Worm (Caenorhabditis elegans) whole organism, L2 larva: ENCODE results near the gene F46H6.5.
A peak's percentile ranks its signal among the peaks of the same experiment; 100 is the strongest.

ENCODE experiments used
- C34F6.9 ChIP-seq: fragments of 150-350 bp; optimal IDR thresholded peaks from 2 replicates; lab custom pipeline; 2014; ENCODE audit warnings: missing biosample characterization, missing genetic modification characterization
- F13H6.1 ChIP-seq: sonication (generic microtip); optimal IDR thresholded peaks from 2 replicates; lab custom pipeline; 2016; ENCODE audit warnings: missing genetic modification characterization, missing compliant biosample characterization
- R02D3.7 ChIP-seq: fragments of 150-350 bp; optimal IDR thresholded peaks from 2 replicates; lab custom pipeline; 2014; ENCODE audit warnings: missing biosample characterization, missing genetic modification characterization
- Y55F3AM.14 ChIP-seq: fragments of 200-800 bp; sonication (Bioruptor generic); optimal IDR thresholded peaks from 2 replicates; lab custom pipeline; 2018; ENCODE audit warnings: mild to moderate bottlenecking, missing genetic modification characterization, missing compliant biosample characterization
- aly-2 ChIP-seq: fragments of 150-350 bp; optimal IDR thresholded peaks from 2 replicates; lab custom pipeline; 2014; ENCODE audit warnings: missing biosample characterization, missing genetic modification characterization
- ama-1 ChIP-seq: fragments of 150-350 bp; optimal IDR thresholded peaks from 2 replicates; lab custom pipeline; 2018; ENCODE audit warnings: inconsistent platforms
- ceh-16 ChIP-seq: fragments of 150-350 bp; optimal IDR thresholded peaks from 2 replicates; lab custom pipeline; 2014; ENCODE audit warnings: missing biosample characterization, missing genetic modification characterization
- ceh-82 ChIP-seq: fragments of 150-350 bp; optimal IDR thresholded peaks from 2 replicates; lab custom pipeline; 2014; ENCODE audit warnings: missing biosample characterization, missing genetic modification characterization
- crh-2 ChIP-seq: sonication (generic microtip); optimal IDR thresholded peaks from 2 replicates; lab custom pipeline; 2017; ENCODE audit warnings: missing biosample characterization, missing genetic modification characterization
- dmd-4 ChIP-seq: sonication (generic microtip); optimal IDR thresholded peaks from 2 replicates; lab custom pipeline; 2017; ENCODE audit warnings: missing biosample characterization, missing genetic modification characterization
- elt-1 ChIP-seq: fragments of 150-350 bp; optimal IDR thresholded peaks from 2 replicates; lab custom pipeline; 2014; ENCODE audit warnings: missing biosample characterization, missing genetic modification characterization
- fos-1 ChIP-seq: fragments of 150-350 bp; optimal IDR thresholded peaks from 2 replicates; lab custom pipeline; 2014; ENCODE audit warnings: missing biosample characterization, missing genetic modification characterization
- gmeb-1 ChIP-seq: fragments of 150-350 bp; optimal IDR thresholded peaks from 2 replicates; lab custom pipeline; 2014; ENCODE audit warnings: missing biosample characterization, missing genetic modification characterization
- lin-11 ChIP-seq: fragments of 150-350 bp; sonication (generic microtip); optimal IDR thresholded peaks from 2 replicates; lab custom pipeline; 2014; ENCODE audit warnings: missing biosample characterization, missing genetic modification characterization, inconsistent platforms, mixed read lengths
- lin-13 ChIP-seq: fragments of 150-350 bp; optimal IDR thresholded peaks from 2 replicates; lab custom pipeline; 2014; ENCODE audit warnings: missing biosample characterization, missing genetic modification reagents, missing genetic modification characterization
- lin-39 ChIP-seq: fragments of 150-350 bp; optimal IDR thresholded peaks from 2 replicates; lab custom pipeline; 2014; ENCODE audit warnings: missing biosample characterization, missing genetic modification reagents, missing genetic modification characterization
- lsy-2 ChIP-seq, 2 experiments: fragments of 150-350 bp in 1 of 2; sonication (generic microtip) in 1 of 2; optimal IDR thresholded peaks; 2 replicates each; lab custom pipeline; 2014 to 2017; ENCODE audit warnings: missing biosample characterization in 2 of 2, missing genetic modification characterization in 2 of 2
- mab-5 ChIP-seq: fragments of 150-350 bp; optimal IDR thresholded peaks from 2 replicates; lab custom pipeline; 2014; ENCODE audit warnings: missing biosample characterization, missing genetic modification characterization
- mbf-1 ChIP-seq: sonication (generic microtip); optimal IDR thresholded peaks from 2 replicates; lab custom pipeline; 2017; ENCODE audit warnings: missing biosample characterization, missing genetic modification characterization
- mdl-1 ChIP-seq, 2 experiments: fragments of 150-350 bp in 1 of 2; sonication (generic microtip) in 1 of 2; optimal IDR thresholded peaks; 2 replicates each; lab custom pipeline; 2017; ENCODE audit warnings: missing biosample characterization in 2 of 2, missing genetic modification characterization in 2 of 2
- nhr-10 ChIP-seq: sonication (generic microtip); optimal IDR thresholded peaks from 2 replicates; lab custom pipeline; 2017; ENCODE audit warnings: missing biosample characterization, missing genetic modification characterization
- nhr-11 ChIP-seq: fragments of 150-350 bp; optimal IDR thresholded peaks from 2 replicates; lab custom pipeline; 2014; ENCODE audit warnings: missing biosample characterization, missing genetic modification characterization
- nhr-12 ChIP-seq: fragments of 150-350 bp; optimal IDR thresholded peaks from 2 replicates; lab custom pipeline; 2014; ENCODE audit warnings: missing biosample characterization, missing genetic modification characterization
- nhr-129 ChIP-seq: fragments of 150-350 bp; optimal IDR thresholded peaks from 2 replicates; lab custom pipeline; 2014; ENCODE audit warnings: missing biosample characterization, missing genetic modification characterization
- nhr-21 ChIP-seq: fragments of 150-350 bp; optimal IDR thresholded peaks from 2 replicates; lab custom pipeline; 2014; ENCODE audit warnings: missing biosample characterization, missing genetic modification characterization
- nhr-23 ChIP-seq: fragments of 150-350 bp; optimal IDR thresholded peaks from 2 replicates; lab custom pipeline; 2014; ENCODE audit warnings: missing biosample characterization, missing genetic modification reagents, missing genetic modification characterization
- nhr-237 ChIP-seq: fragments of 150-350 bp; optimal IDR thresholded peaks from 2 replicates; lab custom pipeline; 2014; ENCODE audit warnings: missing biosample characterization, missing genetic modification characterization
- nhr-25 ChIP-seq: fragments of 150-350 bp; sonication (generic microtip); optimal IDR thresholded peaks from 3 replicates; lab custom pipeline; 2014; ENCODE audit warnings: missing biosample characterization, missing genetic modification characterization
- nhr-6 ChIP-seq: fragments of 150-350 bp; optimal IDR thresholded peaks from 2 replicates; lab custom pipeline; 2014; ENCODE audit warnings: missing biosample characterization, missing genetic modification characterization
- nhr-77 ChIP-seq: fragments of 150-350 bp; optimal IDR thresholded peaks from 2 replicates; lab custom pipeline; 2014; ENCODE audit warnings: missing biosample characterization, missing genetic modification characterization
- sem-4 ChIP-seq: fragments of 150-350 bp; optimal IDR thresholded peaks from 2 replicates; lab custom pipeline; 2014; ENCODE audit warnings: missing biosample characterization, missing genetic modification reagents, missing genetic modification characterization
- sma-3 ChIP-seq: sonication (generic microtip); optimal IDR thresholded peaks from 2 replicates; lab custom pipeline; 2016; ENCODE audit warnings: missing genetic modification reagents, missing genetic modification characterization, missing compliant biosample characterization
- sma-9 ChIP-seq, 2 experiments: fragments of 150-350 bp in 1 of 2; sonication (generic microtip) in 1 of 2; optimal IDR thresholded peaks; 2 replicates each; lab custom pipeline; 2014 to 2016; ENCODE audit warnings: missing genetic modification characterization in 2 of 2, mild to moderate bottlenecking in 1 of 2, missing biosample characterization in 1 of 2, missing compliant biosample characterization in 1 of 2, missing genetic modification reagents in 1 of 2, moderate library complexity in 1 of 2
- snpc-4 ChIP-seq: fragments of 150-350 bp; optimal IDR thresholded peaks from 2 replicates; lab custom pipeline; 2014; ENCODE audit warnings: missing biosample characterization, missing genetic modification characterization
- unc-55 ChIP-seq: fragments of 150-350 bp; sonication (generic microtip); optimal IDR thresholded peaks from 3 replicates; lab custom pipeline; 2014; ENCODE audit warnings: missing biosample characterization, missing genetic modification reagents, missing genetic modification characterization
- ztf-4 ChIP-seq: fragments of 150-350 bp; optimal IDR thresholded peaks from 2 replicates; lab custom pipeline; 2014; ENCODE audit warnings: missing biosample characterization, missing genetic modification characterization

Gene F46H6.5

DNA sequence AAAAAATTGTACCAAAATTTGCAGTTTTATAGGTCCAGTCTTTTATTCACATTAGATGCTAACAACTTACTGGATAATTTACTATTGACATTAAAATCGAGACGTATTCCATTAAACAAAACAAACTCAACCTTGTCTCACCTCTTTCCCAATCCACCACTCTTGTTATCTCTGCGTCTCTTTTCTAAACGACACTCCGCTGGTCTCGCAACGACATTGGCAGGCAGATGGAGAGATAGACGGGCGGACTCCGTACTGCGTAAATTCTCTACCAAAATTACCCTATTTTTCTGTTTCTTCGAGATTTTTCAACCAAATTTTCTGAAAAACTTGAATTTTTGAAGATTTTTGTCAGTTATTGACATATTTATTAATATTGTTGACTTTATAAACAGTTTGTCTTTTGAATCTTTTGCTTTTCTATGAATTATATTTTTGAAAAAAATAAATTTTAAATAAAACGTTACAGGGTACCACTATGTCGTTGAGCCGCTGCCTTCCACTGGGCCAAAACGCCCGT, 22.7 kb downstream of the F46H6.5 start, which contains the start of gene asb-2 (continued):
- TF ChIP-seq nhr-10 (tag; lab: Kevin White, UChicago) (no peak), mdl-1 (tag; optimal IDR thresholded peaks at IDR 0.05; lab: Kevin White, UChicago) (no peak), ztf-4 (tag; lab: Kevin White, UChicago) (peak; percentile 62)

DNA sequence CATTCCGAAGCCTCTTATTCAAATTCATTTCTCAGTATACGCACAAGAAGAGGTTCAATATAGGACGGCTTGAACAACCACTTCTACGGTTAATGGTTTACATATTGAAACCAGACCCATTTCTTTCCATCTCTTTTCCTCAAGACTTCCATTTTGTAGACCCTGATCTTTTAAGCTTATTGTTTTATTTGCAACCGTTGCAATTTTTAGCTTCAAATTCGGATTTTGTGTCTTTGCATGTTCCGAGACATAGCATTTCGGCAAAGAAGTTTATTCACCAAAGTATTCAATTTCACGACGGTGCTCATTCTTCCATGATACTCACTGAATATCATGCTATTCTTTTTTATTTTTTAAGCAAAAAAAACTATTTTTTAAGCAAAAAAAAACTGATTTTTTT, 25.8 kb downstream of the F46H6.5 start, which contains the start of gene nmur-3:
Gene nmur-3 (plus strand): TSS at position 301 of the 400 bp plus-strand sequence.
- TF ChIP-seq sem-4 (tag; lab: Kevin White, UChicago) (no peak), mbf-1 (tag; lab: Kevin White, UChicago) (no peak), aly-2 (no peak), nhr-237 (no peak), sma-9 (GFP tag; optimal IDR thresholded peaks at IDR 0.05; lab: Kevin White, UChicago) (no peak), sma-9 (tag; optimal IDR thresholded peaks at IDR 0.05; lab: Kevin White, UChicago) (no peak), nhr-11 (tag; lab: Kevin White, UChicago) (no peak), R02D3.7 (tag; lab: Kevin White, UChicago) (no peak), snpc-4 (no peak), fos-1 (tag; lab: Kevin White, UChicago) (no peak), dmd-4 (no peak), nhr-25 (no peak), nhr-6 (tag; lab: Kevin White, UChicago) (no peak), elt-1 (tag; lab: Kevin White, UChicago) (no peak), lsy-2 (tag; optimal IDR thresholded peaks at IDR 0.05; lab: Kevin White, UChicago) (no peak), ceh-82 (tag; lab: Kevin White, UChicago) (no peak)

DNA sequence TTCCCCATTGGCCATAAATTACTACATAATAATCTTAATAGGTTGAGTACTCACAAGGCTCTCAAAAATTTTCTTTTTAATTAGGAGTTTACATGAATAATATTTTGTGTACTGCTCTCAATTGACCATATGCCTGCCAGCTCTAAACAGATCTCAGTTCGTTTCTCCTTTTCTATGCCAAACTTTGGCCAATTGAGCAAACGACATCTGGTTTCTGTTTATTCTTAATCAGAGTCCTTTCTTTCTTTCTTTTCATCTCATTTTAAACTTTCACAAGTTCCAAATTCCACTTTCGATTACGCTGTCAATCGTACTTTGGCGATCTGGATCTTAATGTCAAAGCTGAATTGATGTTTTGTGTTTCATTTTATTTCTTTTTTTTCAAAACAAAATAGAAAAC, 27.6 kb downstream of the F46H6.5 start:
- TF ChIP-seq nhr-6 (tag; lab: Kevin White, UChicago) (no peak), Y55F3AM.14 (no peak), lin-13 (no peak), crh-2 (tag; lab: Kevin White, UChicago) (no peak)
- TF ChIP-seq, all 48 proteins: peak for 0

DNA sequence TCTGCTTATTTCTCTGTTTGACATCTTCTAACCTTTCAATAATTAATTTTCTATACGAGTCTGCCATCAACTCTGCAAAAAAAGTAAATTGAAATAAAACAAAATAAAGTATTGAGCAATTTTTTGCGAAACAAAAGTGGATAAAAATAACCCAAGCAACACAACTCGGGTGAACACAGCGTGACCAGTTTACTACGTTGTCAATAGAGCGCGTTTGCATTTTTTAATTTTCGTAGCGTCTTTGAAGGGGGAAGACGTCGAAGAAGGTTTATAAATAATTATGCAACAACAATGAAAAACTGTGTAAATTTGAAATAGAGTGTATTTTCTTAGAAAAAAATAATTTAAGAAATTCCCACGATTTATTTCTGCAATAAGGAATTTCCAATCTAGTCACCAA, 29.6 kb downstream of the F46H6.5 start, which contains the start of gene atg-16.1:
Gene atg-16.1 (minus strand): TSS at position 76 of the 400 bp plus-strand sequence.
- peak; percentile 14 for TF ChIP-seq gmeb-1 (tag; lab: Kevin White, UChicago)
- peak; percentile 13 for TF ChIP-seq snpc-4
- peak; percentile 60 for TF ChIP-seq nhr-129
- peak; percentile 43 for TF ChIP-seq F13H6.1 (tag; lab: Kevin White, UChicago)
- peak; percentile 24 for TF ChIP-seq sma-3 (GFP tag; lab: Kevin White, UChicago)
- TF ChIP-seq fos-1 (tag; lab: Kevin White, UChicago), result peak; percentile 40
- no peak for TF ChIP-seq nhr-12 (tag; lab: Kevin White, UChicago)
- peak; percentile 79 for TF ChIP-seq C34F6.9
- TF ChIP-seq ama-1 (lab: Kevin White, UChicago), result no peak
- peak; percentile 38 for TF ChIP-seq lin-13
- TF ChIP-seq unc-55, result peak; percentile 65
- TF ChIP-seq crh-2 (tag; lab: Kevin White, UChicago), result peak; percentile 67
- TF ChIP-seq sma-9 (GFP tag; optimal IDR thresholded peaks at IDR 0.05; lab: Kevin White, UChicago), result peak; percentile 44
- no peak for TF ChIP-seq sma-9 (tag; optimal IDR thresholded peaks at IDR 0.05; lab: Kevin White, UChicago)
- peak; percentile 58 for TF ChIP-seq nhr-25
- no peak for TF ChIP-seq lin-39 (tag; lab: Kevin White, UChicago)
- peak; percentile 20 for TF ChIP-seq nhr-21 (tag; lab: Kevin White, UChicago)
- no peak for TF ChIP-seq nhr-11 (tag; lab: Kevin White, UChicago)
- no peak for TF ChIP-seq elt-1 (tag; lab: Kevin White, UChicago)
- TF ChIP-seq lsy-2 (tag; optimal IDR thresholded peaks at IDR 0.05; lab: Kevin White, UChicago), result peak in 1 of 2 experiments; percentile 75

DNA sequence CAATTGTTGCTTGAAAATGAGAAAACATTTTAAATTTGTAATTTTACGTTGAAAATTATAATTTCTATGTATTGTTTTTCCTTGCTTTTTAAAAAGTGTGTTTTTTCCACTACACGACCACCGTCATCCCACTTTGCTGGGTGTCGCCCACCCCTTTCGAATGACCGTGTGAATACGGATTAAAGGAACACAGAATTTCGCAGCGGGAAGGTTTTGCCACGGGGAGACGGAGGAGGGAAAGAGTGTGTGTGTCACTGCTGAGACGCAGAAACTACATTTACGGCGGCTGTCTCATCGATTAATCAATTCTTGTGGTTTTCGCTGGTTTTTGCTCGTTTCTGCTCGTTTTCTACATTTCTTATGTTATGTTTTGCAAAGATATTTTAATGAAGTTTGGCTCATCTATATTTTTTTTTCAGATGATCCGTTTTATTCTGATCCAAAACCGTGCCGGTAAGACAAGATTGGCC, 34.1 kb downstream of the F46H6.5 start, which contains the start of gene aps-2:
Gene aps-2 (plus strand): TSS at position 420 of the 470 bp plus-strand sequence.
- no peak for TF ChIP-seq nhr-11 (tag; lab: Kevin White, UChicago)
- TF ChIP-seq ceh-82 (tag; lab: Kevin White, UChicago), result peak; percentile 18
- TF ChIP-seq lsy-2 (tag; optimal IDR thresholded peaks at IDR 0.05; lab: Kevin White, UChicago), result peak in 1 of 2 experiments; percentile 49
- peak; percentile 1 to 3 for TF ChIP-seq mdl-1 (tag; optimal IDR thresholded peaks at IDR 0.05; lab: Kevin White, UChicago)
- peak; percentile 53 for TF ChIP-seq sma-9 (GFP tag; optimal IDR thresholded peaks at IDR 0.05; lab: Kevin White, UChicago)
- TF ChIP-seq sma-9 (tag; optimal IDR thresholded peaks at IDR 0.05; lab: Kevin White, UChicago), result no peak
- peak; percentile 56 for TF ChIP-seq C34F6.9
- peak; percentile 35 for TF ChIP-seq fos-1 (tag; lab: Kevin White, UChicago)
- TF ChIP-seq mab-5 (tag; lab: Kevin White, UChicago), result peak; percentile 49
- TF ChIP-seq nhr-77 (tag; lab: Kevin White, UChicago), result no peak
- peak; percentile 68 for TF ChIP-seq crh-2 (tag; lab: Kevin White, UChicago)
- no peak for TF ChIP-seq ztf-4 (tag; lab: Kevin White, UChicago)
- peak; percentile 37 for TF ChIP-seq R02D3.7 (tag; lab: Kevin White, UChicago)
- peak; percentile 56 for TF ChIP-seq F13H6.1 (tag; lab: Kevin White, UChicago)
- peak; percentile 74 for TF ChIP-seq lin-11
- TF ChIP-seq lin-13, result peak; percentile 60
- TF ChIP-seq nhr-10 (tag; lab: Kevin White, UChicago), result no peak
- TF ChIP-seq nhr-129, result peak; percentile 65
- TF ChIP-seq ceh-16 (tag; lab: Kevin White, UChicago), result peak; percentile 4
- TF ChIP-seq Y55F3AM.14, result no peak
- no peak for TF ChIP-seq nhr-25
- peak; percentile 86 for TF ChIP-seq unc-55
- peak; percentile 25 for TF ChIP-seq nhr-21 (tag; lab: Kevin White, UChicago)
- TF ChIP-seq nhr-23, result no peak
